Worm (Caenorhabditis elegans) whole organism, L2 larva: ENCODE results near the gene scav-5.

Experiments used
- C34F6.9 ChIP-seq: fragments of 150-350 bp; optimal IDR thresholded peaks from 2 replicates; lab custom pipeline; 2014; ENCODE audit warnings: missing biosample characterization, missing genetic modification characterization
- F13H6.1 ChIP-seq: sonication (generic microtip); optimal IDR thresholded peaks from 2 replicates; lab custom pipeline; 2016; ENCODE audit warnings: missing genetic modification characterization, missing compliant biosample characterization
- Y55F3AM.14 ChIP-seq: fragments of 200-800 bp; sonication (Bioruptor generic); optimal IDR thresholded peaks from 2 replicates; lab custom pipeline; 2018; ENCODE audit warnings: mild to moderate bottlenecking, missing genetic modification characterization, missing compliant biosample characterization
- ZK546.5 ChIP-seq: sonication (generic microtip); optimal IDR thresholded peaks from 2 replicates; lab custom pipeline; 2017; ENCODE audit warnings: missing biosample characterization, missing genetic modification characterization
- alr-1 ChIP-seq: fragments of 150-350 bp; optimal IDR thresholded peaks from 2 replicates; lab custom pipeline; 2014; ENCODE audit warnings: missing biosample characterization, missing genetic modification characterization
- blmp-1 ChIP-seq: sonication (generic microtip); optimal IDR thresholded peaks from 2 replicates; lab custom pipeline; 2017; ENCODE audit warnings: missing genetic modification characterization, mild to moderate bottlenecking, missing compliant biosample characterization, antibody characterized with exemption, moderate library complexity; ENCODE audit not compliant: insufficient read depth
- ceh-16 ChIP-seq: fragments of 150-350 bp; optimal IDR thresholded peaks from 2 replicates; lab custom pipeline; 2014; ENCODE audit warnings: missing biosample characterization, missing genetic modification characterization
- crh-2 ChIP-seq: sonication (generic microtip); optimal IDR thresholded peaks from 2 replicates; lab custom pipeline; 2017; ENCODE audit warnings: missing biosample characterization, missing genetic modification characterization
- dmd-4 ChIP-seq: sonication (generic microtip); optimal IDR thresholded peaks from 2 replicates; lab custom pipeline; 2017; ENCODE audit warnings: missing biosample characterization, missing genetic modification characterization
- elt-1 ChIP-seq: fragments of 150-350 bp; optimal IDR thresholded peaks from 2 replicates; lab custom pipeline; 2014; ENCODE audit warnings: missing biosample characterization, missing genetic modification characterization
- elt-3 ChIP-seq: sonication (generic microtip); optimal IDR thresholded peaks from 2 replicates; lab custom pipeline; 2017; ENCODE audit warnings: missing biosample characterization, missing genetic modification characterization
- fos-1 ChIP-seq: fragments of 150-350 bp; optimal IDR thresholded peaks from 2 replicates; lab custom pipeline; 2014; ENCODE audit warnings: missing biosample characterization, missing genetic modification characterization
- lin-39 ChIP-seq: fragments of 150-350 bp; optimal IDR thresholded peaks from 2 replicates; lab custom pipeline; 2014; ENCODE audit warnings: missing biosample characterization, missing genetic modification reagents, missing genetic modification characterization
- lsy-2 ChIP-seq, 2 experiments: fragments of 150-350 bp in 1 of 2; sonication (generic microtip) in 1 of 2; optimal IDR thresholded peaks; 2 replicates each; lab custom pipeline; 2014 to 2017; ENCODE audit warnings: missing biosample characterization in 2 of 2, missing genetic modification characterization in 2 of 2
- mab-5 ChIP-seq: fragments of 150-350 bp; optimal IDR thresholded peaks from 2 replicates; lab custom pipeline; 2014; ENCODE audit warnings: missing biosample characterization, missing genetic modification characterization
- mbf-1 ChIP-seq: sonication (generic microtip); optimal IDR thresholded peaks from 2 replicates; lab custom pipeline; 2017; ENCODE audit warnings: missing biosample characterization, missing genetic modification characterization
- mdl-1 ChIP-seq, 2 experiments: fragments of 150-350 bp in 1 of 2; sonication (generic microtip) in 1 of 2; optimal IDR thresholded peaks; 2 replicates each; lab custom pipeline; 2017; ENCODE audit warnings: missing biosample characterization in 2 of 2, missing genetic modification characterization in 2 of 2
- nhr-10 ChIP-seq: sonication (generic microtip); optimal IDR thresholded peaks from 2 replicates; lab custom pipeline; 2017; ENCODE audit warnings: missing biosample characterization, missing genetic modification characterization
- nhr-11 ChIP-seq: fragments of 150-350 bp; optimal IDR thresholded peaks from 2 replicates; lab custom pipeline; 2014; ENCODE audit warnings: missing biosample characterization, missing genetic modification characterization
- nhr-12 ChIP-seq: fragments of 150-350 bp; optimal IDR thresholded peaks from 2 replicates; lab custom pipeline; 2014; ENCODE audit warnings: missing biosample characterization, missing genetic modification characterization
- nhr-129 ChIP-seq: fragments of 150-350 bp; optimal IDR thresholded peaks from 2 replicates; lab custom pipeline; 2014; ENCODE audit warnings: missing biosample characterization, missing genetic modification characterization
- nhr-21 ChIP-seq: fragments of 150-350 bp; optimal IDR thresholded peaks from 2 replicates; lab custom pipeline; 2014; ENCODE audit warnings: missing biosample characterization, missing genetic modification characterization
- nhr-237 ChIP-seq: fragments of 150-350 bp; optimal IDR thresholded peaks from 2 replicates; lab custom pipeline; 2014; ENCODE audit warnings: missing biosample characterization, missing genetic modification characterization
- nhr-25 ChIP-seq: fragments of 150-350 bp; sonication (generic microtip); optimal IDR thresholded peaks from 3 replicates; lab custom pipeline; 2014; ENCODE audit warnings: missing biosample characterization, missing genetic modification characterization
- nhr-6 ChIP-seq: fragments of 150-350 bp; optimal IDR thresholded peaks from 2 replicates; lab custom pipeline; 2014; ENCODE audit warnings: missing biosample characterization, missing genetic modification characterization
- sem-4 ChIP-seq: fragments of 150-350 bp; optimal IDR thresholded peaks from 2 replicates; lab custom pipeline; 2014; ENCODE audit warnings: missing biosample characterization, missing genetic modification reagents, missing genetic modification characterization
- skn-1 ChIP-seq: sonication (generic microtip); optimal IDR thresholded peaks from 2 replicates; lab custom pipeline; 2017; ENCODE audit warnings: missing biosample characterization, missing genetic modification characterization
- sma-3 ChIP-seq: sonication (generic microtip); optimal IDR thresholded peaks from 2 replicates; lab custom pipeline; 2016; ENCODE audit warnings: missing genetic modification reagents, missing genetic modification characterization, missing compliant biosample characterization
- sma-9 ChIP-seq, 2 experiments: fragments of 150-350 bp in 1 of 2; sonication (generic microtip) in 1 of 2; optimal IDR thresholded peaks; 2 replicates each; lab custom pipeline; 2014 to 2016; ENCODE audit warnings: missing genetic modification characterization in 2 of 2, mild to moderate bottlenecking in 1 of 2, missing biosample characterization in 1 of 2, missing compliant biosample characterization in 1 of 2, missing genetic modification reagents in 1 of 2, moderate library complexity in 1 of 2
- unc-55 ChIP-seq: fragments of 150-350 bp; sonication (generic microtip); optimal IDR thresholded peaks from 3 replicates; lab custom pipeline; 2014; ENCODE audit warnings: missing biosample characterization, missing genetic modification reagents, missing genetic modification characterization
- unc-62 ChIP-seq: fragments of 150-350 bp; optimal IDR thresholded peaks from 2 replicates; lab custom pipeline; 2014; ENCODE audit warnings: missing biosample characterization, missing genetic modification reagents, missing genetic modification characterization
- zag-1 ChIP-seq: fragments of 150-350 bp; optimal IDR thresholded peaks from 2 replicates; lab custom pipeline; 2014; ENCODE audit warnings: missing biosample characterization, missing genetic modification characterization

Gene scav-5

DNA sequence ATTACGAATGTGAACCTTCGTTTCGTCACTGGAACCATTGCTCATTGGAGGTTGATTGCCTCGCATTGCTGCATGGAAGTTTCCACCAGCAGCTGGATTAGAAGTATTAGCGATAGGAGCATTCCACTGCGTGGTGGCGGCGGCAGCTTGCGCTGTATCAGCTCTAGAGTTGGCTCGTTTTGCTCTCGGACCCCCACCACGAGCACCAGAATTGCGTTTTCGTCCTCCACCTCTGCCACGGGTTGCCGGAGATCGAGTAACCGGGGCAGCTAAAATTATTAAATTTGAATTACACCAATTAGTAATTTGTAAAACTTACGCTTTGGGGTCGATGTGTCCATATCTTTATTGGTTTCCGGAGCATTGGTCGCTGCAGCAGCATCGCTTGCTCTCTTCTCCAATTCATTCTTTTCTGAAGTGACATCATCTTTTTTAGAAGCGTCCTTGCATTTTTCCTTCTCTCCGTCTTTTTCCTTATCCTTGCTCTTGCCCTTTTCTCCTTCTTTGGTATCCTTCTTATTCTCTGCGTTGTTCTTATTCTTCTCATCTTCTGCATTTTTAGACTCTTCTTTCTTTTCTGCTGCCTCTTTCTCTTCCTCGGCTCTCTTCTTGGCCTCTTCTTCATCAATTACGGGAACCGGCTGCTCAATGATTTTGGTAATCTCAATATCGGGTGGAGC lies 43.9 kb upstream of the scav-5 start:
- TF ChIP-seq fos-1 (no peak), crh-2 (tag; lab: Kevin White, UChicago) (peak; percentile 23), unc-55 (GFP tag; lab: Kevin White, UChicago) (peak; percentile 24), zag-1 (tag; lab: Kevin White, UChicago) (peak; percentile 58), nhr-129 (tag; lab: Kevin White, UChicago) (peak; percentile 37), sma-9 (GFP tag; optimal IDR thresholded peaks at IDR 0.05; lab: Kevin White, UChicago) (peak; percentile 48), sma-9 (tag; optimal IDR thresholded peaks at IDR 0.05; lab: Kevin White, UChicago) (no peak), ZK546.5 (tag; lab: Kevin White, UChicago) (no peak), ceh-16 (tag; lab: Kevin White, UChicago) (no peak), Y55F3AM.14 (no peak), C34F6.9 (tag; lab: Kevin White, UChicago) (peak; percentile 55)

DNA sequence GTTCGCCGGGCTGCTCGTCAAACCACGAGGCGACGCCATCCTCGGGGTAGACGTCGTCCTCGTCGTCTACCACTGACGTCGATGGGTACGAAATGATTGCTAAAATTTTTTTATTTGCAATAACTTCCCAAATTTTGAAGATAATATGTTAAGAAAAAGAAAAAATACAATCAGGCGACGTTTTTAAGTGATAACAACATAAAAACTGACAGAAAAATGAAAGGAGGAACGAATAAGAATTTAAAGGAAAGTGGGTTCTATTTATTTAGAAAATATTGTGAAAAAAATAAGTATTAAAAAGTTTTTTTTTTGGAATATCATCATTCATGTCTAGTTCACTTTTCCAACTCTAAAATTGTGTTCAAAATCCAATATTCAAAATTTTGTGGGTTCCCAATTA lies 36.0 kb upstream of the scav-5 start, which contains the start of gene dpy-22:
dpy-22 (minus strand) TSS at position 101 of the 400 bp plus-strand sequence.
- no peak for TF ChIP-seq dmd-4
- no peak for TF ChIP-seq nhr-11
- no peak for TF ChIP-seq sma-3 (GFP tag; lab: Kevin White, UChicago)
- TF ChIP-seq nhr-21 (tag; lab: Kevin White, UChicago): no peak
- no peak for TF ChIP-seq nhr-6 (tag; lab: Kevin White, UChicago)
- TF ChIP-seq elt-3 (tag; lab: Kevin White, UChicago): no peak
- no peak for TF ChIP-seq mbf-1
- no peak for TF ChIP-seq blmp-1 (tag; lab: Kevin White, UChicago)

DNA sequence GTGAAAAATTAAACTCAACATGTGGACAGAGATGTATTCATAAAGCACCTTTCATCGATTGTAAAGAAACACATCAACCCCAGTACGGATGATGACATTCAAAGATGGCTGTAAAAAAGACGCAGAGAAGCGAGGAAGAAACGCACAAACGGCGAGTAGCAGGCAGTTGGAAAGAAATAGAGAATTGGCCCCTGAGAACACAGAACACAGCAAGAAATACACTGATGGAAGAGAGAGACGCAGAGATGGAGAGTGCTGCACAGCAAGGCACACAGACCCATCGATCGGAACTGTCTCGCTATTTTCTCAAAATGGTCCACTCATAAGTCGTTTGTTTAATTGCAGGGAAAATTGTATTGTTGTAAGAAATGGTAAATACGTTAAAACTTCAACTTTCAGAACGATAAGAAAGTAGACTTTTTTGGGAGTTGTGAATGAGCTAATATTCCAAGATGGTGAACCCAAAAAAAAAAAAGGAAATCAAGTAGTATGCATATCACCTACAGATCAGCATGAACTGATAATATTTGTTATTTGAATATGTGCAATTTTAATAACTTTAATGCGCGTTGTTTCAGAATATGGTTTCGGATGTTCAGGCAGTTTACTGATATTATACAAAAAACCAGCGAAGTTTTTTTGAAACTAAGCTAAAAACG lies 35.4 kb upstream of the scav-5 start:
- TF ChIP-seq nhr-129 (tag; lab: Kevin White, UChicago) (peak; percentile 89), alr-1 (tag; lab: Kevin White, UChicago) (no peak), sma-9 (GFP tag; optimal IDR thresholded peaks at IDR 0.05; lab: Kevin White, UChicago) (peak; percentile 26), sma-9 (tag; optimal IDR thresholded peaks at IDR 0.05; lab: Kevin White, UChicago) (no peak), nhr-6 (tag; lab: Kevin White, UChicago) (peak; percentile 63), elt-1 (tag; lab: Kevin White, UChicago) (no peak), lsy-2 (tag; optimal IDR thresholded peaks at IDR 0.05; lab: Kevin White, UChicago) (peak in 1 of 2 experiments; percentile 52), unc-55 (GFP tag; lab: Kevin White, UChicago) (peak; percentile 68), lin-39 (no peak), sma-3 (GFP tag; lab: Kevin White, UChicago) (peak; percentile 20), skn-1 (tag; lab: Kevin White, UChicago) (peak; percentile 81), F13H6.1 (tag; lab: Kevin White, UChicago) (peak; percentile 68), fos-1 (peak; percentile 78), crh-2 (tag; lab: Kevin White, UChicago) (peak; percentile 77), nhr-12 (no peak), C34F6.9 (tag; lab: Kevin White, UChicago) (peak; percentile 76), zag-1 (tag; lab: Kevin White, UChicago) (peak; percentile 41)

ce11 chrX:9831215-9831614 lies 26.9 kb upstream of the scav-5 start, which contains the start of gene rrc-1:
TSS of gene rrc-1 (minus strand) at chrX:9831288.
- TF ChIP-seq dmd-4 (no peak), sem-4 (tag; lab: Kevin White, UChicago) (no peak), nhr-12 (no peak), ceh-16 (tag; lab: Kevin White, UChicago) (no peak), nhr-25 (tag; lab: Kevin White, UChicago) (no peak), nhr-10 (tag; lab: Kevin White, UChicago) (no peak), zag-1 (tag; lab: Kevin White, UChicago) (no peak), ZK546.5 (tag; lab: Kevin White, UChicago) (no peak), unc-62 (GFP tag; lab: Kevin White, UChicago) (no peak), mab-5 (tag; lab: Kevin White, UChicago) (no peak), crh-2 (tag; lab: Kevin White, UChicago) (no peak), sma-9 (GFP tag; optimal IDR thresholded peaks at IDR 0.05; lab: Kevin White, UChicago) (no peak), sma-9 (tag; optimal IDR thresholded peaks at IDR 0.05; lab: Kevin White, UChicago) (no peak), mdl-1 (tag; optimal IDR thresholded peaks at IDR 0.05; lab: Kevin White, UChicago) (no peak), elt-1 (tag; lab: Kevin White, UChicago) (no peak), nhr-237 (tag; lab: Kevin White, UChicago) (no peak)
